Fruit fly (Drosophila melanogaster): ENCODE measurements around the gene RpL17.

Gene RpL17

dm6 chrX:6696467-6696866, 47.6 kb downstream of the RpL17 start (continued):
- TF ChIP-seq CG16813 (GFP tag; IDR thresholded peaks at IDR 0.05; ENCODE audit: partially characterized antibody) (no peak), Mad (GFP tag; optimal IDR thresholded peaks at IDR 0.05) (peak; percentile 43), CG10959 (GFP tag; IDR thresholded peaks at IDR 0.05) (no peak), Dfd (GFP tag; optimal IDR thresholded peaks at IDR 0.05) (no peak), chm (GFP tag; IDR thresholded peaks at IDR 0.05) (peak; percentile 49; the same call in 1 of the 2 replicates), Sry-δ (GFP tag; optimal IDR thresholded peaks at IDR 0.05) (peak; percentile 16), CG9817 (tag; optimal IDR thresholded peaks at IDR 0.05) (peak; percentile 51), Adf1 (GFP tag; IDR thresholded peaks at IDR 0.05) (no peak), Gug (GFP tag; IDR thresholded peaks at IDR 0.05) (peak; percentile 24; the same call in 1 of the 4 replicates), grau (tag; optimal IDR thresholded peaks at IDR 0.05) (peak; percentile 75), ac (GFP tag; optimal IDR thresholded peaks at IDR 0.05) (no peak), CG6254 (GFP tag; optimal IDR thresholded peaks at IDR 0.05) (peak; percentile 51), Ets97D (GFP tag; optimal IDR thresholded peaks at IDR 0.05) (peak; percentile 10), Dek (tag; optimal IDR thresholded peaks at IDR 0.05) (peak; percentile 66), CG18764 (GFP tag; optimal IDR thresholded peaks at IDR 0.05) (peak; percentile 8), CG6765 (GFP tag; optimal IDR thresholded peaks at IDR 0.05) (peak; percentile 78), ci (GFP tag; IDR thresholded peaks at IDR 0.05) (peak; percentile 86), CG3995 (GFP tag; optimal IDR thresholded peaks at IDR 0.05) (no peak), CG14667 (GFP tag; IDR thresholded peaks at IDR 0.05) (peak; percentile 51), croc (GFP tag; conservative IDR thresholded peaks at IDR 0.05) (peak; percentile 31; the same call in 2 of the 3 replicates), CG11560 (tag; IDR thresholded peaks at IDR 0.05) (0 out of 3 replicates have a peak, but pooled peaks have one; percentile 16), Dref (GFP tag; IDR thresholded peaks at IDR 0.05) (no peak), Chrac-16 (GFP tag; optimal IDR thresholded peaks at IDR 0.05) (peak; percentile 33), trh (GFP tag; optimal IDR thresholded peaks at IDR 0.05) (no peak), Ptx1 (GFP tag; IDR thresholded peaks at IDR 0.05) (peak; percentile 71), lilli (GFP tag; optimal IDR thresholded peaks at IDR 0.05) (peak; percentile 78), CG13296 (GFP tag; optimal IDR thresholded peaks at IDR 0.05) (peak; percentile 82), CG8388 (GFP tag; optimal IDR thresholded peaks at IDR 0.05) (peak; percentile 57), sima (GFP tag; optimal IDR thresholded peaks at IDR 0.05) (no peak), CG10274 (GFP tag; optimal IDR thresholded peaks at IDR 0.05) (no peak), CG9437 (GFP tag; optimal IDR thresholded peaks at IDR 0.05) (peak; percentile 46), Sry-β (GFP tag; optimal IDR thresholded peaks at IDR 0.05) (no peak), Vsx1 (GFP tag; optimal IDR thresholded peaks at IDR 0.05) (peak; percentile 39), pnt (GFP tag; optimal IDR thresholded peaks at IDR 0.05) (peak; percentile 34), CG4282 (GFP tag; optimal IDR thresholded peaks at IDR 0.05) (peak; percentile 10), HmgZ (tag; optimal IDR thresholded peaks at IDR 0.05) (peak; percentile 59), CG32532 (GFP tag; IDR thresholded peaks at IDR 0.05) (peak; percentile 72; the same call in 1 of the 2 replicates), vfl (GFP tag; optimal IDR thresholded peaks at IDR 0.05) (peak; percentile 38), tap (tag; optimal IDR thresholded peaks at IDR 0.05) (peak; percentile 54), CG14965 (GFP tag; optimal IDR thresholded peaks at IDR 0.05; ENCODE audit: borderline replicate concordance) (no peak), HHEX (GFP tag; optimal IDR thresholded peaks at IDR 0.05) (peak; percentile 69), CG1529 (GFP tag; optimal IDR thresholded peaks at IDR 0.05) (peak; percentile 54), CG3281 (GFP tag; optimal IDR thresholded peaks at IDR 0.05) (peak; percentile 73), CG7987 (GFP tag; optimal IDR thresholded peaks at IDR 0.05) (no peak), stc (GFP tag; IDR thresholded peaks at IDR 0.05) (peak; percentile 70), p53 (GFP tag; optimal IDR thresholded peaks at IDR 0.05) (no peak), CG3407 (GFP tag; optimal IDR thresholded peaks at IDR 0.05) (peak; percentile 16), pho (GFP tag; optimal IDR thresholded peaks at IDR 0.05) (peak; percentile 63), Camta (GFP tag; optimal IDR thresholded peaks at IDR 0.05) (peak; percentile 40), CG4707 (GFP tag; optimal IDR thresholded peaks at IDR 0.05) (peak; percentile 26), Elba2 (GFP tag; optimal IDR thresholded peaks at IDR 0.05) (no peak), bab2 (GFP tag; optimal IDR thresholded peaks at IDR 0.05) (peak; percentile 49)

Data from whole organism, embryonic.